Worm (Caenorhabditis elegans) whole organism, L4 larva: ENCODE measurements around the gene nhl-2.
A peak's percentile ranks its signal among the peaks of the same experiment; 100 is the strongest.

Experiments used
- F26F4.8 ChIP-seq: fragments of 200-800 bp; sonication (Bioruptor generic); conservative IDR thresholded peaks from 2 replicates; pipeline ENCODE4 v1.3.6; 2022; ENCODE audit warnings: missing genetic modification characterization, missing compliant biosample characterization
- Y75B8A.6 ChIP-seq: fragments of 200-800 bp; sonication (Bioruptor generic); IDR thresholded peaks from 2 replicates; pipeline ENCODE4 v1.3.6; 2022; ENCODE audit warnings: missing genetic modification reagents, missing genetic modification characterization, missing compliant biosample characterization
- ama-1 ChIP-seq: fragments of 150-350 bp; optimal IDR thresholded peaks from 2 replicates; lab custom pipeline; 2014; ENCODE audit warnings: inconsistent platforms, mixed read lengths
- attf-4 ChIP-seq: sonication (generic microtip); optimal IDR thresholded peaks from 3 replicates; lab custom pipeline; 2017; ENCODE audit warnings: missing biosample characterization, missing genetic modification characterization
- ceh-28 ChIP-seq: fragments of 150-350 bp; optimal IDR thresholded peaks from 2 replicates; lab custom pipeline; 2014; ENCODE audit warnings: missing biosample characterization, missing genetic modification reagents, missing genetic modification characterization
- daf-16 ChIP-seq, 3 experiments: sonication (generic microtip); optimal IDR thresholded peaks; 2 replicates each; lab custom pipeline; 2016 to 2017; ENCODE audit warnings: missing genetic modification characterization in 3 of 3, missing genetic modification reagents in 3 of 3, mild to moderate bottlenecking in 2 of 3, missing compliant biosample characterization in 2 of 3, missing biosample characterization in 1 of 3, moderate library complexity in 1 of 3
- daf-19 ChIP-seq: fragments of 200-800 bp; sonication (Bioruptor generic); conservative IDR thresholded peaks from 2 replicates; pipeline ENCODE4 v1.3.6; 2022; ENCODE audit warnings: missing genetic modification characterization, missing compliant biosample characterization
- daf-8 ChIP-seq: fragments of 200-800 bp; sonication (Bioruptor generic); IDR thresholded peaks from 2 replicates; pipeline ENCODE4 v1.3.6; 2022; ENCODE audit warnings: missing genetic modification characterization, missing compliant biosample characterization
- dmd-6 ChIP-seq: fragments of 200-800 bp; sonication (Bioruptor generic); IDR thresholded peaks from 2 replicates; pipeline ENCODE4 v1.3.6; 2022; ENCODE audit warnings: missing genetic modification reagents, missing genetic modification characterization, missing compliant biosample characterization
- dpl-1 ChIP-seq: fragments of 150-350 bp; optimal IDR thresholded peaks from 2 replicates; lab custom pipeline; 2014; ENCODE audit warnings: missing biosample characterization, missing genetic modification reagents, missing genetic modification characterization
- duxl-1 ChIP-seq: sonication (generic microtip); optimal IDR thresholded peaks from 2 replicates; lab custom pipeline; 2016; ENCODE audit warnings: mild to moderate bottlenecking, missing genetic modification characterization, moderate library complexity, missing compliant biosample characterization; ENCODE audit not compliant: poor library complexity
- dve-1 ChIP-seq: sonication (generic microtip); optimal IDR thresholded peaks from 2 replicates; lab custom pipeline; 2017; ENCODE audit warnings: antibody characterized with exemption, mild to moderate bottlenecking, missing genetic modification characterization, missing compliant biosample characterization; ENCODE audit not compliant: insufficient read depth
- fkh-10 ChIP-seq: fragments of 150-350 bp; optimal IDR thresholded peaks from 2 replicates; lab custom pipeline; 2014; ENCODE audit warnings: missing biosample characterization, missing genetic modification reagents, missing genetic modification characterization
- hlh-11 ChIP-seq: fragments of 200-800 bp; sonication (Bioruptor generic); optimal IDR thresholded peaks from 2 replicates; lab custom pipeline; 2018; ENCODE audit warnings: mild to moderate bottlenecking, missing genetic modification characterization, missing compliant biosample characterization
- hmg-1.1 ChIP-seq: fragments of 200-800 bp; sonication (Bioruptor generic); IDR thresholded peaks from 2 replicates; pipeline ENCODE4 v1.3.6; 2022; ENCODE audit warnings: missing genetic modification reagents, missing genetic modification characterization, missing compliant biosample characterization
- lin-38 ChIP-seq: fragments of 200-800 bp; sonication (Bioruptor generic); IDR thresholded peaks from 2 replicates; pipeline ENCODE4 v1.3.6; 2022; ENCODE audit warnings: missing genetic modification reagents, missing genetic modification characterization, missing compliant biosample characterization
- lsy-2 ChIP-seq, 2 experiments: fragments of 150-350 bp in 1 of 2; sonication (generic microtip) in 1 of 2; optimal IDR thresholded peaks; 2 replicates each; lab custom pipeline; 2014 to 2017; ENCODE audit warnings: missing biosample characterization in 2 of 2, missing genetic modification characterization in 2 of 2
- madf-5 ChIP-seq, 2 experiments: fragments of 200-800 bp; sonication (Bioruptor generic); IDR thresholded peaks; 2 replicates each; pipeline ENCODE4 v1.3.6; 2022; ENCODE audit warnings: missing compliant biosample characterization in 2 of 2, missing genetic modification characterization in 2 of 2
- mes-2 ChIP-seq: sonication (generic microtip); optimal IDR thresholded peaks from 2 replicates; lab custom pipeline; 2016; ENCODE audit warnings: missing genotype, mild to moderate bottlenecking, missing genetic modification characterization, missing compliant biosample characterization; ENCODE audit not compliant: poor library complexity, severe bottlenecking
- nhr-111 ChIP-seq: fragments of 200-800 bp; sonication (Bioruptor generic); optimal IDR thresholded peaks from 2 replicates; lab custom pipeline; 2018; ENCODE audit warnings: mild to moderate bottlenecking, missing genetic modification characterization, missing compliant biosample characterization
- nhr-25 ChIP-seq: sonication (generic microtip); optimal IDR thresholded peaks from 2 replicates; lab custom pipeline; 2017; ENCODE audit warnings: missing genetic modification characterization, mild to moderate bottlenecking, missing compliant biosample characterization, antibody characterized with exemption, moderate library complexity, borderline replicate concordance; ENCODE audit not compliant: insufficient read depth
- nhr-28 ChIP-seq: fragments of 150-350 bp; optimal IDR thresholded peaks from 2 replicates; lab custom pipeline; 2014; ENCODE audit warnings: missing biosample characterization, missing genetic modification characterization
- nhr-42 ChIP-seq: fragments of 200-800 bp; sonication (Bioruptor generic); IDR thresholded peaks from 2 replicates; pipeline ENCODE4 v1.3.6; 2022; ENCODE audit warnings: missing genetic modification characterization, missing compliant biosample characterization
- nhr-48 ChIP-seq: sonication (generic microtip); optimal IDR thresholded peaks from 2 replicates; lab custom pipeline; 2016; ENCODE audit warnings: mild to moderate bottlenecking, missing genetic modification characterization, missing compliant biosample characterization
- nhr-6 ChIP-seq: fragments of 150-350 bp; optimal IDR thresholded peaks from 2 replicates; lab custom pipeline; 2014; ENCODE audit warnings: missing biosample characterization, missing genetic modification characterization
- nhr-76 ChIP-seq: fragments of 150-350 bp; optimal IDR thresholded peaks from 2 replicates; lab custom pipeline; 2014; ENCODE audit warnings: missing biosample characterization, missing genetic modification characterization
- pqm-1 ChIP-seq: sonication (generic microtip); optimal IDR thresholded peaks from 2 replicates; lab custom pipeline; 2017; ENCODE audit warnings: missing biosample characterization, missing genetic modification characterization
- sdz-12 ChIP-seq: fragments of 200-800 bp; sonication (Bioruptor generic); optimal IDR thresholded peaks from 2 replicates; lab custom pipeline; 2018; ENCODE audit warnings: mild to moderate bottlenecking, missing genetic modification characterization, missing compliant biosample characterization
- spr-3 ChIP-seq: fragments of 200-800 bp; sonication (Bioruptor generic); optimal IDR thresholded peaks from 2 replicates; lab custom pipeline; 2018; ENCODE audit warnings: mild to moderate bottlenecking, missing genetic modification characterization, missing compliant biosample characterization
- tag-97 ChIP-seq: fragments of 200-800 bp; sonication (Bioruptor generic); IDR thresholded peaks from 2 replicates; pipeline ENCODE4 v1.3.6; 2022; ENCODE audit warnings: missing genetic modification characterization, missing compliant biosample characterization
- tra-1 ChIP-seq: fragments of 200-800 bp; sonication (Bioruptor generic); IDR thresholded peaks from 2 replicates; pipeline ENCODE4 v1.3.6; 2022; ENCODE audit warnings: missing genetic modification reagents, missing genetic modification characterization, missing compliant biosample characterization
- unc-130 ChIP-seq: sonication (generic microtip); optimal IDR thresholded peaks from 2 replicates; lab custom pipeline; 2016; ENCODE audit warnings: missing genetic modification reagents, missing genetic modification characterization, missing compliant biosample characterization
- unc-62 ChIP-seq, 3 experiments: fragments of 150-350 bp in 1 of 3; sonication (generic microtip); optimal IDR thresholded peaks in 2 of 3; peaks in 1 of 3; 1 replicate in 1 of 3; 2 replicates in 2 of 3; lab custom pipeline; 2014 to 2017; ENCODE audit warnings: missing biosample characterization in 3 of 3, missing genetic modification characterization in 3 of 3, missing genetic modification reagents in 3 of 3, missing genotype in 1 of 3
- zfp-2 ChIP-seq: sonication (generic microtip); optimal IDR thresholded peaks from 2 replicates; lab custom pipeline; 2016; ENCODE audit warnings: mild to moderate bottlenecking, missing genetic modification characterization, missing compliant biosample characterization
- zip-11 ChIP-seq: fragments of 200-800 bp; sonication (Bioruptor generic); IDR thresholded peaks from 2 replicates; pipeline ENCODE4 v1.3.6; 2022; ENCODE audit warnings: missing genetic modification characterization, missing compliant biosample characterization
- zip-2 ChIP-seq: fragments of 150-350 bp; optimal IDR thresholded peaks from 2 replicates; lab custom pipeline; 2014; ENCODE audit warnings: missing biosample characterization, missing genetic modification characterization
- ztf-11 ChIP-seq: fragments of 150-350 bp; optimal IDR thresholded peaks from 2 replicates; lab custom pipeline; 2014; ENCODE audit warnings: missing biosample characterization, missing genetic modification characterization
- ztf-7 ChIP-seq: fragments of 150-350 bp; optimal IDR thresholded peaks from 2 replicates; lab custom pipeline; 2014; ENCODE audit warnings: missing biosample characterization, missing genetic modification characterization

Gene nhl-2

ce11 chrIII:4881955-4882354, 16.9 kb downstream of the nhl-2 start:
- TF ChIP-seq nhr-6 (tag; lab: Kevin White, UChicago) (no peak), zfp-2 (tag; lab: Kevin White, UChicago) (no peak), nhr-111 (no peak), ama-1 (no peak), nhr-76 (tag; lab: Kevin White, UChicago) (no peak), daf-16 (GFP tag; optimal IDR thresholded peaks at IDR 0.05; lab: Kevin White, UChicago) (no peak), daf-16 (tag; optimal IDR thresholded peaks at IDR 0.05; lab: Kevin White, UChicago) (peak; percentile 22), nhr-25 (tag; lab: Kevin White, UChicago) (no peak), unc-130 (GFP tag; lab: Kevin White, UChicago) (no peak), daf-8 (GFP tag; lab: Robert Waterston, UW) (no peak), Y75B8A.6 (GFP tag; lab: Robert Waterston, UW) (no peak), ztf-11 (no peak), nhr-28 (tag; lab: Kevin White, UChicago) (peak; percentile 11), nhr-42 (GFP tag; lab: Robert Waterston, UW) (no peak), daf-19 (GFP tag; lab: Robert Waterston, UW) (no peak), unc-62 (GFP tag; optimal IDR thresholded peaks at IDR 0.05 in 1 of 2; lab: Kevin White, UChicago) (no peak), unc-62 (tag; optimal IDR thresholded peaks at IDR 0.05; lab: Kevin White, UChicago) (no peak), F26F4.8 (no peak), tag-97 (GFP tag; lab: Robert Waterston, UW) (no peak), spr-3 (GFP tag; lab: Kevin White, UChicago) (no peak), sdz-12 (GFP tag; lab: Kevin White, UChicago) (no peak), dmd-6 (0 out of 2 replicates have a peak, but pooled peaks have one; percentile 17), attf-4 (tag; lab: Kevin White, UChicago) (no peak), hlh-11 (tag; lab: Kevin White, UChicago) (peak; percentile 12), ztf-7 (tag; lab: Kevin White, UChicago) (no peak), pqm-1 (peak; percentile 38), lsy-2 (tag; optimal IDR thresholded peaks at IDR 0.05; lab: Kevin White, UChicago) (no peak), nhr-48 (tag; lab: Kevin White, UChicago) (no peak), madf-5 (GFP tag; IDR thresholded peaks at IDR 0.05; lab: Robert Waterston, UW) (no peak), tra-1 (GFP tag; lab: Robert Waterston, UW) (no peak)

ce11 chrIII:4879445-4879844, 19.4 kb downstream of the nhl-2 start, which contains the start of gene C35D10.1:
TSS of gene C35D10.1 (plus strand) at chrIII:4879745.
- TF ChIP-seq dve-1 (tag; lab: Kevin White, UChicago) (no peak), ceh-28 (peak; percentile 38), lin-38 (GFP tag; lab: Robert Waterston, UW) (peak; percentile 62), nhr-42 (GFP tag; lab: Robert Waterston, UW) (no peak)

ce11 chrIII:4878281-4878680, 20.6 kb downstream of the nhl-2 start, which contains the start of the genes tost-1 and arx-6:
TSS of gene tost-1 (minus strand) at chrIII:4878311.
TSS of gene arx-6 (plus strand) at chrIII:4878658.
- TF ChIP-seq fkh-10 (GFP tag; lab: Kevin White, UChicago) = peak; percentile 19
- TF ChIP-seq dpl-1 (GFP tag; lab: Kevin White, UChicago) = peak; percentile 84
- no peak for TF ChIP-seq zip-2 (tag; lab: Kevin White, UChicago)
- TF ChIP-seq lsy-2 (tag; optimal IDR thresholded peaks at IDR 0.05; lab: Kevin White, UChicago) = peak in 1 of 2 experiments; percentile 69
- peak; percentile 81 for TF ChIP-seq mes-2
- TF ChIP-seq sdz-12 (GFP tag; lab: Kevin White, UChicago) = no peak
- peak; percentile 93 for TF ChIP-seq lin-38 (GFP tag; lab: Robert Waterston, UW)

ce11 chrIII:4875663-4876062, 23.2 kb downstream of the nhl-2 start:
- TF ChIP-seq zip-2 (tag; lab: Kevin White, UChicago) = no peak
- peak in 1 of 2 experiments; percentile 77 for TF ChIP-seq unc-62 (GFP tag; optimal IDR thresholded peaks at IDR 0.05 in 1 of 2; lab: Kevin White, UChicago)
- TF ChIP-seq unc-62 (tag; optimal IDR thresholded peaks at IDR 0.05; lab: Kevin White, UChicago) = no peak
- no peak for TF ChIP-seq duxl-1
- TF ChIP-seq hmg-1.1 = peak; percentile 53; the same call in 1 of the 2 replicates
- TF ChIP-seq zip-11 (GFP tag; lab: Robert Waterston, UW) = no peak
